Worm (Caenorhabditis elegans): ENCODE results near the gene C14C6.5.
A peak's percentile ranks its signal among the peaks of the same experiment; 100 is the strongest.

The C14C6.5 gene

ce11 chrV:503728-504127, 32.7 kb upstream of the C14C6.5 start, which contains the start of gene srlf-35:
Gene srlf-35 (plus strand): TSS chrV:504028.
- TF ChIP-seq med-1 (GFP tag; optimal IDR thresholded peaks at IDR 0.05; ENCODE audit: insufficient read depth), result no peak
- TF ChIP-seq T22C8.4 (GFP tag; IDR thresholded peaks at IDR 0.05), result no peak
- no peak for TF ChIP-seq ref-1 (GFP tag; conservative IDR thresholded peaks at IDR 0.05)
- no peak for TF ChIP-seq klf-2 (GFP tag; conservative IDR thresholded peaks at IDR 0.05)
- no peak for TF ChIP-seq tab-1 (GFP tag; IDR thresholded peaks at IDR 0.05)
- TF ChIP-seq ztf-23 (GFP tag; IDR thresholded peaks at IDR 0.05), result no peak
- TF ChIP-seq flt-1 (GFP tag; IDR thresholded peaks at IDR 0.05), result no peak
- no peak for TF ChIP-seq ztf-29 (GFP tag; IDR thresholded peaks at IDR 0.05)
- TF ChIP-seq cog-1 (tag; optimal IDR thresholded peaks at IDR 0.05), result no peak

- TF ChIP-seq ztf-29 (GFP tag; IDR thresholded peaks at IDR 0.05), result no peak
- TF ChIP-seq klf-2 (GFP tag; conservative IDR thresholded peaks at IDR 0.05), result no peak
- no peak for TF ChIP-seq med-1 (GFP tag; optimal IDR thresholded peaks at IDR 0.05; ENCODE audit: insufficient read depth)
- TF ChIP-seq tab-1 (GFP tag; IDR thresholded peaks at IDR 0.05), result no peak
- no peak for TF ChIP-seq ztf-23 (GFP tag; IDR thresholded peaks at IDR 0.05)
- no peak for TF ChIP-seq flt-1 (GFP tag; IDR thresholded peaks at IDR 0.05)
- no peak for TF ChIP-seq ref-1 (GFP tag; conservative IDR thresholded peaks at IDR 0.05)
- no peak for TF ChIP-seq T22C8.4 (GFP tag; IDR thresholded peaks at IDR 0.05)
- TF ChIP-seq cog-1 (tag; optimal IDR thresholded peaks at IDR 0.05), result no peak
These were observed 31.2 kb upstream of the C14C6.5 start, which contains the start of gene srlf-19 for ce11 chrV:505191-505590. Gene srlf-19 (plus strand): TSS chrV:505491.

- TF ChIP-seq flt-1 (GFP tag; IDR thresholded peaks at IDR 0.05), result no peak
- no peak for TF ChIP-seq ztf-23 (GFP tag; IDR thresholded peaks at IDR 0.05)
- no peak for TF ChIP-seq tab-1 (GFP tag; IDR thresholded peaks at IDR 0.05)
- no peak for TF ChIP-seq T22C8.4 (GFP tag; IDR thresholded peaks at IDR 0.05)
These were observed 24.0 kb upstream of the C14C6.5 start, which contains the start of gene srh-37 for ce11 chrV:512420-512819. Gene srh-37 (minus strand): TSS chrV:512520.

ce11 chrV:519445-519844, 17.0 kb upstream of the C14C6.5 start, which contains the start of gene nhr-210:
Gene nhr-210 (minus strand): TSS chrV:519545.
- TF ChIP-seq flt-1 (GFP tag; IDR thresholded peaks at IDR 0.05) (no peak), klf-2 (GFP tag; conservative IDR thresholded peaks at IDR 0.05) (no peak), T22C8.4 (GFP tag; IDR thresholded peaks at IDR 0.05) (no peak)

ce11 chrV:521517-521916, 14.9 kb upstream of the C14C6.5 start, which contains the start of gene srw-107:
Gene srw-107 (minus strand): TSS chrV:521617.
- TF ChIP-seq flt-1 (GFP tag; IDR thresholded peaks at IDR 0.05) (no peak), klf-2 (GFP tag; conservative IDR thresholded peaks at IDR 0.05) (no peak), med-1 (GFP tag; optimal IDR thresholded peaks at IDR 0.05; ENCODE audit: insufficient read depth) (no peak), ztf-29 (GFP tag; IDR thresholded peaks at IDR 0.05) (no peak), T22C8.4 (GFP tag; IDR thresholded peaks at IDR 0.05) (no peak), ref-1 (GFP tag; conservative IDR thresholded peaks at IDR 0.05) (no peak), tab-1 (GFP tag; IDR thresholded peaks at IDR 0.05) (no peak), ztf-23 (GFP tag; IDR thresholded peaks at IDR 0.05) (no peak), cog-1 (tag; optimal IDR thresholded peaks at IDR 0.05) (no peak)

ce11 chrV:524058-524457, 12.4 kb upstream of the C14C6.5 start, which contains the start of gene lipl-3:
Gene lipl-3 (minus strand): TSS chrV:524218.
- TF ChIP-seq flt-1 (GFP tag; IDR thresholded peaks at IDR 0.05) (no peak), ztf-23 (GFP tag; IDR thresholded peaks at IDR 0.05) (no peak), ref-1 (GFP tag; conservative IDR thresholded peaks at IDR 0.05) (no peak), tab-1 (GFP tag; IDR thresholded peaks at IDR 0.05) (no peak), klf-2 (GFP tag; conservative IDR thresholded peaks at IDR 0.05) (no peak), T22C8.4 (GFP tag; IDR thresholded peaks at IDR 0.05) (no peak), med-1 (GFP tag; optimal IDR thresholded peaks at IDR 0.05; ENCODE audit: insufficient read depth) (no peak), ztf-29 (GFP tag; IDR thresholded peaks at IDR 0.05) (no peak), cog-1 (tag; optimal IDR thresholded peaks at IDR 0.05) (no peak)

- TF ChIP-seq cog-1 (tag; optimal IDR thresholded peaks at IDR 0.05) (no peak), med-1 (GFP tag; optimal IDR thresholded peaks at IDR 0.05; ENCODE audit: insufficient read depth) (no peak), klf-2 (GFP tag; conservative IDR thresholded peaks at IDR 0.05) (no peak), T22C8.4 (GFP tag; IDR thresholded peaks at IDR 0.05) (no peak), tab-1 (GFP tag; IDR thresholded peaks at IDR 0.05) (no peak)
These were observed 11.4 kb upstream of the C14C6.5 start, which contains the start of gene R11G11.16 for ce11 chrV:525040-525439. Gene R11G11.16 (minus strand): TSS chrV:525140.

- no peak for TF ChIP-seq klf-2 (GFP tag; conservative IDR thresholded peaks at IDR 0.05)
- no peak for TF ChIP-seq T22C8.4 (GFP tag; IDR thresholded peaks at IDR 0.05)
- no peak for TF ChIP-seq med-1 (GFP tag; optimal IDR thresholded peaks at IDR 0.05; ENCODE audit: insufficient read depth)
- TF ChIP-seq tab-1 (GFP tag; IDR thresholded peaks at IDR 0.05), result no peak
- no peak for TF ChIP-seq cog-1 (tag; optimal IDR thresholded peaks at IDR 0.05)
- TF ChIP-seq ztf-29 (GFP tag; IDR thresholded peaks at IDR 0.05), result no peak
- TF ChIP-seq flt-1 (GFP tag; IDR thresholded peaks at IDR 0.05), result no peak
- TF ChIP-seq ztf-23 (GFP tag; IDR thresholded peaks at IDR 0.05), result no peak
- TF ChIP-seq ref-1 (GFP tag; conservative IDR thresholded peaks at IDR 0.05), result no peak
These were observed 8.8 kb upstream of the C14C6.5 start, which contains the start of gene srw-108 for ce11 chrV:527602-528001. Gene srw-108 (plus strand): TSS chrV:527902.

- TF ChIP-seq flt-1 (GFP tag; IDR thresholded peaks at IDR 0.05) (no peak), ztf-29 (GFP tag; IDR thresholded peaks at IDR 0.05) (0 out of 2 replicates have a peak, but pooled peaks have one; percentile 10), T22C8.4 (GFP tag; IDR thresholded peaks at IDR 0.05) (no peak), cog-1 (tag; optimal IDR thresholded peaks at IDR 0.05) (peak; percentile 47)
These were observed 4.4 kb upstream of the C14C6.5 start, which contains the start of gene nhr-58 for ce11 chrV:532046-532445. Gene nhr-58 (plus strand): TSS chrV:532259.

- TF ChIP-seq T22C8.4 (GFP tag; IDR thresholded peaks at IDR 0.05), result no peak
- no peak for TF ChIP-seq klf-2 (GFP tag; conservative IDR thresholded peaks at IDR 0.05)
- no peak for TF ChIP-seq ztf-29 (GFP tag; IDR thresholded peaks at IDR 0.05)
- TF ChIP-seq med-1 (GFP tag; optimal IDR thresholded peaks at IDR 0.05; ENCODE audit: insufficient read depth), result no peak
- no peak for TF ChIP-seq cog-1 (tag; optimal IDR thresholded peaks at IDR 0.05)
- no peak for TF ChIP-seq ztf-23 (GFP tag; IDR thresholded peaks at IDR 0.05)
- TF ChIP-seq tab-1 (GFP tag; IDR thresholded peaks at IDR 0.05), result no peak
- no peak for TF ChIP-seq flt-1 (GFP tag; IDR thresholded peaks at IDR 0.05)
- no peak for TF ChIP-seq ref-1 (GFP tag; conservative IDR thresholded peaks at IDR 0.05)
These were observed 2.3 kb upstream of the C14C6.5 start, which contains the start of gene nhr-132 for ce11 chrV:534176-534575. Gene nhr-132 (plus strand): TSS chrV:534446.

Data from whole organism, midembryonic.